Fruit fly (Drosophila melanogaster) ovary, adult (tissue): ENCODE results near the gene Apoltp.

ENCODE experiments used
- CG17801 ChIP-seq: fragments of 200-800 bp; optimal IDR thresholded peaks from 2 replicates; lab custom pipeline; 2019; ENCODE audit warnings: missing biosample characterization, mild to moderate bottlenecking, missing genetic modification characterization, moderate library complexity; ENCODE audit not compliant: partially characterized antibody

Gene Apoltp

DNA sequence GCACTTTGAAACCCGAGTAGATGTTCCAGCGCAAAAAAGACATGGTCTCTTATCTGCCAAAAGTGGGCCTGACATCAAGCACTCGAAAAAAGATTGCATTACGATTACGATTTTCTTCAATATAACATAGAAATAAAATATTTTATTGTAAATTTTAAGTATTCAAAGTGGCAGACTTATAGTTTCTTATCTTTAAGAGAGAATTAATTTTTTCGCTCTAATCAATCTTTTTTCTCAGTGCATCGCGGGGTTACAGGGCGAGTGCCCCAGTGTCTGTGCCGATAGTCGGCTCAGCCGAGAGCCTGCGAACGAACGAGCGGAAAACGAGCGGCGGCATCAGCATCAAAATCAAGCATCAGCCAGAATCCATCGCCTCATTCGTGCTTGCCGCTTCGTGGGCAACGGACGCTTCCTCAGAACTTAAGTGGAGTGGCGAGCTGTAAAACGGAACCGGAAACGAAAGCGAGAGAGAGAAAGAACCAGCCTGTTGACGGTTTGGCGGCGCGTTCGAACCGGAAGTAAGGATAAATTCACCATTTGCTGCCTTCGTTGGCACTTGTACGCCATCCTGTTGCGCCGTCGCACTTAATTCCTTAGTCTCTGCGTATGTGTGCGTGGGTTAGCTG lies at the start of gene Apoltp:
Apoltp (plus strand) TSS at position 369 of the 626 bp plus-strand sequence.
- TF ChIP-seq CG17801 (GFP tag; lab: Kevin White, UChicago) = no peak

DNA sequence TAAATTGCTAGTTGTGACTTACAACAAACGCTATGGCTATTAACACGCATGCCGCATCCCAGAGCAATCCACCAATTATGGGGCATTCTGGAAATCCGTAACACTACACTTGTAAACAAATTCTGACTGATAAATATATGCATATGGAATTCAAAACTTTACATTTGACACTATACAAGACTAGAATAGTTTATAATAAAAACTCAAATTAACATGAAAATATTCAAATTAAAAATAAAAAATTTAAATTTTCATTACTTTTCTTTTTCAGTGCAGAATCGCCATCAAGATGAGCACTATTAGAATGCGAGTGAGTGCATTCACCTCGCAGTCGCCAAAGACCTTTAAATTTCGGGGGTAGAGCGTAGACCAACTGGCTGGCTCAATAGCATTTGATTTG lies 48.0 kb upstream of the Apoltp start:
- TF ChIP-seq CG17801 (GFP tag; lab: Kevin White, UChicago) = no peak

DNA sequence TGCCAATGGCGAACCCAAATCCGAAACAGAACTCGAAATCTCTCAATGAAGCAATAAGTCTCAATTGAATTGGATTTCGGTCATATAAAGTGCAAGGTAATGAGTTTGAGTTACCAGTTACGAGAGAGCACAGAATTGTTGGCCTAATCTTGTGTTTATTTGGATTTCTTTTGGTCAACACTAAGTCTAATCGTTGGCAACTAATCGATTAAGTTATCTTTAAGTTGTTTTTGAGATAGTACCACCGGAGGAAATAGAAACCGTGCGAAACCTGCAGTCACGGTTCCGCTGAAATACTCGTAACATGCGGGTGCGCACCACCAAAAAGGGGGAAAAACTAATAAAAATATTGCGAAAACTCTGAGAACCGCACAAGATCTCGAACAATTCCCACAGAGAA lies 44.8 kb upstream of the Apoltp start, which contains the start of gene CG3841:
CG3841 (plus strand) TSS at position 301 of the 400 bp plus-strand sequence.
- no peak for TF ChIP-seq CG17801 (GFP tag; lab: Kevin White, UChicago)

DNA sequence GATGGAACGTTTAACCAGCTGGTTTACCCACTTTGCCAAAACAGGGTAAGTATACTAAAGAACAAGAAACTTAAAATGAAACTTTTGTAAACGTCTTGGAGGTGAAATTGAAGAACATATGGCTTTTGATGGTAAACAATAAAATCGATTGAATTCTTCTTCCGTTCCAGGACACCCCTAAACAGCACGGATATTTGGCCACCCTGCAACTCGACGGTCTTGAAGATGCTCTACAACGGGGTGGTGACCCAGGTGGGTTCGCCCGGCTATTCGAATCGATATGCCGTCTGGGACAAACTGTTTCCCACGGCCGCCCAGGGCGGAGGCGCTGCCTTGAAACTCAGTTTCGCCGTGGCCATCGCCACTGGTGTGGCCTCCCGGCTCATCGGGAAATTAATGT lies 42.8 kb upstream of the Apoltp start:
- no peak for TF ChIP-seq CG17801 (GFP tag; lab: Kevin White, UChicago)

DNA sequence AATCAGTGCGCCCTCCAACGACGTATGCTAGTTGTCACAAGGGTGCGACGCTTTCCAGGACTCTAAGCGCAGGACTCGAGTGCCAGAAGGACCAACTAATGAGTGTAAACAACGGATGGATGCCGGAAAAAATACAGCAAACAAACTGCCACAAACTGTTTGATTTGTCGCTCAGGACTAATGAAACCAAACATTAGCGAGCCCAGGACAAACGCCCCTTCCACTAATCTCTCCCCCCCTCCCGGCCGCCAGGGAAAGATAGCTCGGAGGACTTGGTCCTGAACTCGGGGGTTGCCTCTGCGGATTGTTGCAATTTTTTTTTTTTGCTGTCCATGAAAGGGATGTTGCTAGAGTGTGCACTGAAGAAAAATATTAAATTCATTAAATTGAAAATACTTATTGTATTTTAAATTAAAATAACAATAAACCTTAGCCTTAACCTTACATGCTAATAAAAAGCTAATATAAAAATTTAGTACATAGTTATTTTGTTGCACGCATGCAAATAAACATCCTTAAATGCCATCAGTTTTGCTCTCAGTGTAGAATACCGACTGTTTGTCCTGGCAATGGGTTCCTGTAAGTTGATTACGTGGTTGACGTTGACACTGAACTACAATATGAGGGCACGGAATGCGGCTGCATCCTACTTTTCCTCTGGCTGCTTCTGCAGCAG lies 39.2 kb upstream of the Apoltp start:
- TF ChIP-seq CG17801 (GFP tag; lab: Kevin White, UChicago) = no peak

DNA sequence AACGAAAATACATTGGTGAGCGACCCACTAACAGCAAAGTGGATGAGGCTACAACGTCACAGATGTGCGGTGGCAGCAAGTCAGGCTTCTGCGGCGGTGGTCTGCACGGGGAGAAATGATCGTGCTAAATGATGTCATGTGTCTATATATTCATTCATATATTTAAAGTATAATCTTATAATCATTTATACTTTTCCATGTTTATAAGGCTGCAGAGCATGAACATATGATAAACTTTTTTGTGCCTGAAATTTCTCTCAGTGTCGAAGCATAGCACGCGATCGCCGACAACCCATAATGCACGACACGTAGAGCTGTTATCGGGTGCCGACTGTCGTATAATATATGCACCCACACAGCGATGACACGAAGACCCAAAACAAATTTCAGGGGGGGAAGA lies 35.6 kb upstream of the Apoltp start:
- TF ChIP-seq CG17801 (GFP tag; lab: Kevin White, UChicago) = no peak

DNA sequence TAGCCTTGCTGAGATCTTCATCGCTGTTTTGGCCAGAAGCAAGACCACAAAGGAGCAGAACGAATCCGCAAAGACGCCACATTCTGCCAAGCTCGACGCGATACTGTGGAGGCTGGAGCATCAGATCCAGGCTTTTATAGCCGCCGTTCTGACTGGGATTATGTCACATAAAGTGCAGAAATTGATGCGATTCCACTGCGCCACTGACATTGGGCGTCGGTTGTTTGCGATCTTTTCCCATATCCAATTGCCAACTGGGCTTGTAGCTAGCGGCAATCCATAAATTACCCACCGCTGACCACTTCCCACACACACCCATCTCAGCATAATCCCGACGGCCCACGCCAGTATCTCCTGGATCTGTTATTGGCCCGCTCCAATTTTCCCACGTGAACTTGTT lies 33.2 kb upstream of the Apoltp start, which contains the start of gene CG4382:
CG4382 (minus strand) TSS at position 101 of the 400 bp plus-strand sequence.
- TF ChIP-seq CG17801 (GFP tag; lab: Kevin White, UChicago) = no peak

DNA sequence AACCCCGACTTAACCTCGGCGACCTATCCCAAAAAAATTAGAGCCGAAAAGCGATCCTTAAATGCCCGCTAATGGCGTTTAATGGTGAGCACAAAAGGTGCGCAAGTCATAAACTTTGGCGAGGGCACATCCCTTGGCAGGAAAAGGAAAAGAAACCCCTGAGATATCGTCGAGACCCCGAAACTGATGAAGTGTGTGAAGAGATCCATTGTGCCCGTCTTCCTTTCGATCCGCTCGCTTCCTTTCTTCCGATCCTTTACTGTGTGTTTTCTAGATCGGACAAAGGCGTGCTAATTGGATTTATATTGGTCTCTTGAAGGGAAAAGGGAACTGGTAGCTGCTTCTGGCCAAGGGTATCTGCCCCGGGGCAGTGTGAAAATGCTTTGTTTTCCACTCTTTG lies 32.8 kb upstream of the Apoltp start:
- TF ChIP-seq CG17801 (GFP tag; lab: Kevin White, UChicago) = no peak

DNA sequence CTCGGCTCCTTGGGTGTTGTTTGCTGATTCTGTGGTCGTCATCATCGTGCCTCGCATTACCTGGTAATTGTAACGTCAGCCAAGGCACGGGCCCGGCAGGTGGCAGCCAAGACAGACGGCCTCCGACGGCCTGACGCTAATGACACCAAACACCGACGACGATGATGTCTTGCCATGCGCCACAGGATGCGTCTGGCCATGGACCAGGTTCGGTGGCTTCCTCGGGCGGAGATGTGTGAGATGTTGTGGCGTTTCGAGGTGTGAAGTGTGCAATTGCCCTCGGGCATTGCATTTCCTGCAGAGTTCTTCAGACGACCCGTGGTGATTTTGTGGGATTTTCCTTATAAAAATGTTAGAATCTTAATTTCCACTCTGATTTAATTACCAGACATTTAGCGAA lies 31.9 kb upstream of the Apoltp start:
- TF ChIP-seq CG17801 (GFP tag; lab: Kevin White, UChicago) = no peak

DNA sequence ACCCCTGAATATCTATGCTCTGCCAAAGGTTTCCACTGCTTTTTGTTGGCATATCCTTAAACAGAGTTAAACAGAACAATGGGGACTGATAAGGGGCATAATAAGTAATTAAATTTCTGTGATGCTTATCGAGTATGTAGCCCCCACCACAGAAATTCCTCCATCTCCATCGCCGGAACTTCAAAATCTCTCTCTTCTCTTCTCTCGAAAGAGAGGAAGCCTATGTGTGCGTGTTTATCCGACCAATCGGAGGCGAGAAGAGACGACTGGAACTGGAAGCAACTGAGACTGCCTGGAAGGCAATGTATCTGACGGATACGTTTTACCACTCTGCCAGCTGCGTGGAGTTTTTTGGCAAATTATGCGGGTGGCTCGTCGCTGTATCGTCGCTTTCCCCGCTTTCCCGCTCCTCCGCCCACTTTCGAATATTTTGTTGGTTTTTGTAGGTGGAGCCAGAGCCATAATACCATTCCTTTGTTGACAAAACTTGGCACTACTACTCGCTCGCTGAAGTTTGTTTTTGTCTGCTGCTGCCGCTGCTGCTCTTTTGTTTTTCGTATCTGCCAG lies 25.9 kb upstream of the Apoltp start, which contains the start of gene gcm2:
gcm2 (plus strand) TSS at position 566 of the 567 bp plus-strand sequence.
- no peak for TF ChIP-seq CG17801 (GFP tag; lab: Kevin White, UChicago)

DNA sequence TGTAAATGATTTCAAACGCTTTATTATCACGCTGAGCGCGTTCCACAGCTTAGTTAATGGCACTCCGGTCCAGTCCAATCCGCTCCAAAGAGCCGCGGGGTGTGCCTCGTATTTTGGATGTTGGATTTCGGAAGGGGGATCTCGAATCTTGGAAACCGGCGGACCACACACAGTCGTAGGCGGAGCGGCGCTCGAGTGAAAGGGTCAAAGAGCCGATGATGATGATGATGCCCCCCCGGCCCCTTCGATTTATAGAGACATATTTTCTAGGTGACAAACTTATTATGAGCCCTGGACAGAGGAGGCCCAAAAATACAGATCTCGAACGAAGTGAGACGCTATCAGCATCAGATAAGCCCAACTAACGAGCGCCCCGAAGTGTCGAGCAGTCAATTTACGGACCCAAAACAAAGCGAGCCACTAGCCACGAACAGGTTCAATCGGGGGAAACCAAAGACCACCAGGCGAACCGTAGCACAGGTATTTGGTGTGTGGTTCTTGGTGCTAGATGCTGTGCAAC lies 24.6 kb upstream of the Apoltp start:
- TF ChIP-seq CG17801 (GFP tag; lab: Kevin White, UChicago) = no peak

DNA sequence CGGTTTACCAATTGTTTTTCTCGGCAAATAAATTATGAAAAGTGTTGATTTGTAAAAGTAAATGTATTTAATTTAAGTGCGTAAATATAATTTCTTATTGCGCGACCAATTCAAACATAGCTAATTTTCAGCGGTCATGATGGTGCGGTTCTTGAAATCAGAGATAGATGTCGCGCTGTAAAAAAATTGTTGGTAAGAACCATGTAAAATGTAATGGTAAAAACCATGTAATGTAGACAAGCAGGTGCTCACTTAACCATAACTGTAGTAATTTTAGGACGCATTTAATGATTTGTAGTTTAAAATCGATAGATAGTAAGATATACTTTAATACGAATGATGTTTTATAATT lies 21.3 kb upstream of the Apoltp start:
- TF ChIP-seq CG17801 (GFP tag; lab: Kevin White, UChicago) = no peak

DNA sequence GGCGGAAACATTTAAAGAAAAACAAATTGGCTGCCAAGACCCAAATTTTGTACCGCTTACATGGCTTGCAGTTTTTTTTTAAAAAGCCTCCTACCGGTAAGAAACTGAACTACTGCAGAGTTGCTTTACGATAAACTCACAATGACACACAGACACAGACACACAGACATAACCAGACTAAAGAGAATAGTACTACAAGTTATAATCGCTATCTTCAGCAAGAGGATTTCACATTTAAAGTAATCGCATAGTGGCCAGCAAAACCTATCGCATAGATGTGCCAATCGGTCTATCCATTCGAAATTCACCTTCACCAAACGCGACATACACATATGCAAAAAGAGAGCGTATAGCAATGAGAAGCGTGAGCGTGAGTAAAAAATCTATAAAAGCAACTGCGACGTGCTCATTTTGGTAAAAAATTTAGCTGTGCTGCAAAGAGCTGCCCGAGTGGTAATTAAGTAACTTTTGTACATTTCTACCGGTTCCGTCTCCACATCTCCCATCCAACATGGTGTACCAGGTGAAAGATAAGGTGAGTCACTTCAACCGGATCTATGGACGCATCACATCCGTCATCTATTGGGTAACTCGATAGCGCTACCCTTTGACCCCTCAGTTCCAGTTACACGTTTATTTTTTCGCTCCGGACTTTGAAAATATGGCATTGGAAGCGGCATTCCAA lies 20.8 kb upstream of the Apoltp start, which contains the start of gene Trx2:
Trx2 (plus strand) TSS at position 161 of the 685 bp plus-strand sequence.
- peak; percentile 36 for TF ChIP-seq CG17801 (GFP tag; lab: Kevin White, UChicago)

DNA sequence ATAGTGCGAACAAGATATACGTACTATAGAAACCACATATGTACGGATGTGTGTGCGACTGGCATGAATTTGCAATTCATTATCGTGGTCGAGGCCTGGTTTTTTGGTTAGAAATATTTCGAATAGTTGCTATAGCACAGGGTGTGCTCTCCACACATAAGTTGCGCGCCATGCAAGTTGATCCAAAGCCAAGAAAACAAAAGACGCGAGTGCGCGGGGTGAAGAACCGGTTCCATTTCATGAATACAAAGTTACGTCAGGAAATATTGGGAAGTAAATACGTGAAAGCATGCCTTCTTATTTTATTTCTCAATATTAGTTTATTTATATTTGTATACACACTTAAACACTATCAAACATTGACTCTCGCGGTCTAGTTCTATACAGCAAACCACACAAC lies 20.1 kb upstream of the Apoltp start:
- no peak for TF ChIP-seq CG17801 (GFP tag; lab: Kevin White, UChicago)
